Fruit fly (Drosophila melanogaster) whole organism: ENCODE results near the gene elg1.

ENCODE experiments used
- Dll ChIP-seq: fragments of >200 bp; optimal IDR thresholded peaks from 2 replicates; lab custom pipeline; 2017
- EcR ChIP-seq, 2 experiments: fragments of >200 bp; optimal IDR thresholded peaks; 2 replicates each; lab custom pipeline; 2017; ENCODE audit warnings: missing biosample characterization in 2 of 2, missing genetic modification characterization in 2 of 2, missing genetic modification reagents in 2 of 2
- psq ChIP-seq: fragments of >200 bp; optimal IDR thresholded peaks from 2 replicates; lab custom pipeline; 2017
- usp ChIP-seq: fragments of >200 bp; optimal IDR thresholded peaks from 2 replicates; lab custom pipeline; 2017; ENCODE audit warnings: missing biosample characterization, missing genetic modification characterization, mixed read lengths

DNA sequence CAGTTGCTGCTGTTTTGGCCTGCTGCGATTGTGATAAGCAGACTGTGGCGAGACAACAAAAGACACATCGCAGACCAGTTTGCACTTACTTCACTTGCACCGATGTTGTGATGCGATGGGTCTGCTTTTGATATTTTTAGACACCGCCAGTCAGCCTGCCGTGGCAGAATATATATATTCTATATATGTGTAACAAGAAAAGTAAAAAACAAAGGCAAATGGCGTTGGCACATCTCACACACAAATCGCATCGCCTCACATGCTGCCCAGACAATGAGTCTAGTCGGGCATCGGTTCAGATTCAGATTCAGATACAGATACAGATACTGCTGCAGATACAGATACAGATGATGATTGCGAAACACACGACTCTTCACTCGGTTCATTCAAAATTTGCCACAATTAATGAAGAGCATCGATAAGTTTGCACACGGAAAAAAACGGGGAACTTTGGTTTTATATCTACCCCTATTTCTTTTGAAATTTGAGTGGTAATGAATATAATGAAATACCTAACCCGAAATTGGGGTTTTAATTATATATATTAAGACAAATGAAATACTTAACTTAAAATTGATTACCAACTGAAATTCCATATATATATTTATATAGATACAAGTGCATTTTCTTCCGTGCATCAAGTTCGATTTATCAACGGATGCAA, 36.0 kb downstream of the elg1 start:
- no peak for TF ChIP-seq Dll (lab: Kevin White, UChicago)
- no peak for TF ChIP-seq usp (GFP tag; lab: Kevin White, UChicago)
- TF ChIP-seq EcR (GFP tag; optimal IDR thresholded peaks at IDR 0.05; lab: Kevin White, UChicago): no peak
- TF ChIP-seq psq (lab: Kevin White, UChicago): no peak
